Fruit fly (Drosophila melanogaster): ENCODE data around the gene CG14937.

dm6 chr2L:11753922-11754321 lies 40.0 kb downstream of the CG14937 start, which contains the start of gene CG42471:
- TF ChIP-seq Sin3A (optimal IDR thresholded peaks at IDR 0.05) = no peak
- no peak for TF ChIP-seq insv (optimal IDR thresholded peaks at IDR 0.05)
- no peak for TF ChIP-seq psq (optimal IDR thresholded peaks at IDR 0.05)
- TF ChIP-seq h (optimal IDR thresholded peaks at IDR 0.05) = no peak
- no peak for TF ChIP-seq ttk (optimal IDR thresholded peaks at IDR 0.05)
- no peak for TF ChIP-seq Myc (optimal IDR thresholded peaks at IDR 0.05)

Data from Kc167 (cell line).